Worm (Caenorhabditis elegans): Measurements from ENCODE around the gene H01M10.2.
A peak's percentile ranks its signal among the peaks of the same experiment; 100 is the strongest.

Gene H01M10.2

DNA sequence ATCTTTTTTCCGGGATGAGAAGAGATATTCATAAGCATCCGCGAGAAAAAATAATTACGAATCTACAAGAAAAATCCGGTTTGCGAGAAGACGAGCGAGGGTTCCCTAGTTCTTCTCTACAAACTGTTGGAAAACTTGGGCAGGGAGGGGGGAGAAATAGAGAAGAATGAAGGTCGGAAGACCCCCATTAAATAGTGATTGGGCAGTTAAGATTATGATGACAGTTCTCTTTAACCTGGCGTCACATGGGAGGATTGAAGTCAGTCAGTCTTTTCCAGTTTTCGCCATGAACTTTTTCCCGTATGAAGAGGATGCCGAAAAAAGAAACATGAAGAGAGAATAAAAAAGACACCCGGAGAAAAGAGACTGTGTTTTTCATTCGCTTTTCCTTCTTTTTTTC, 5.2 kb upstream of the H01M10.2 start:
- TF ChIP-seq fkh-2 (tag; optimal IDR thresholded peaks at IDR 0.05) (no peak), pqm-1 (tag; optimal IDR thresholded peaks at IDR 0.05) (no peak), pha-4 (tag; optimal IDR thresholded peaks at IDR 0.05) (no peak), R02D3.7 (tag; optimal IDR thresholded peaks at IDR 0.05) (no peak), lsy-12 (tag; optimal IDR thresholded peaks at IDR 0.05) (peak; percentile 15), lin-39 (tag; optimal IDR thresholded peaks at IDR 0.05) (no peak), ztf-11 (tag; optimal IDR thresholded peaks at IDR 0.05) (no peak), snpc-4 (tag; optimal IDR thresholded peaks at IDR 0.05) (no peak), aly-2 (tag; optimal IDR thresholded peaks at IDR 0.05) (no peak), nhr-25 (tag; optimal IDR thresholded peaks at IDR 0.05) (peak; percentile 86), eor-1 (tag; optimal IDR thresholded peaks at IDR 0.05) (no peak), tbx-2 (tag; optimal IDR thresholded peaks at IDR 0.05) (peak; percentile 15), daf-12 (tag; optimal IDR thresholded peaks at IDR 0.05) (no peak), lin-15B (tag; optimal IDR thresholded peaks at IDR 0.05) (no peak), nhr-28 (tag; optimal IDR thresholded peaks at IDR 0.05) (no peak), nhr-67 (tag; optimal IDR thresholded peaks at IDR 0.05) (no peak), egl-5 (tag; optimal IDR thresholded peaks at IDR 0.05) (peak; percentile 76), zag-1 (tag; optimal IDR thresholded peaks at IDR 0.05) (no peak), ceh-16 (tag; optimal IDR thresholded peaks at IDR 0.05) (no peak), nhr-12 (tag; optimal IDR thresholded peaks at IDR 0.05) (no peak), elt-2 (tag; optimal IDR thresholded peaks at IDR 0.05) (no peak), ZK546.5 (tag; optimal IDR thresholded peaks at IDR 0.05) (no peak), nhr-23 (tag; optimal IDR thresholded peaks at IDR 0.05) (peak; percentile 89), unc-39 (tag; optimal IDR thresholded peaks at IDR 0.05) (no peak), mdl-1 (tag; optimal IDR thresholded peaks at IDR 0.05) (peak; percentile 1), nhr-76 (tag; optimal IDR thresholded peaks at IDR 0.05) (no peak), skn-1 (tag; optimal IDR thresholded peaks at IDR 0.05) (no peak), unc-62 (GFP tag; optimal IDR thresholded peaks at IDR 0.05) (no peak), egl-27 (tag; optimal IDR thresholded peaks at IDR 0.05) (no peak), ztf-4 (tag; optimal IDR thresholded peaks at IDR 0.05) (no peak), nhr-237 (tag; optimal IDR thresholded peaks at IDR 0.05) (no peak), hmg-11 (tag; optimal IDR thresholded peaks at IDR 0.05) (no peak), ceh-9 (tag; optimal IDR thresholded peaks at IDR 0.05) (no peak), fkh-10 (GFP tag; optimal IDR thresholded peaks at IDR 0.05) (no peak), ama-1 (optimal IDR thresholded peaks at IDR 0.05) (peak; percentile 67), jun-1 (tag; optimal IDR thresholded peaks at IDR 0.05) (peak; percentile 13), ceh-82 (tag; optimal IDR thresholded peaks at IDR 0.05) (no peak), nhr-11 (tag; optimal IDR thresholded peaks at IDR 0.05) (no peak), nfya-1 (tag; optimal IDR thresholded peaks at IDR 0.05; ENCODE audit: insufficient read depth) (peak; percentile 23), sea-2 (GFP tag; optimal IDR thresholded peaks at IDR 0.05) (no peak), elt-3 (tag; optimal IDR thresholded peaks at IDR 0.05) (peak in 1 of 3 experiments; percentile 25), nhr-77 (tag; optimal IDR thresholded peaks at IDR 0.05) (no peak), elt-1 (tag; optimal IDR thresholded peaks at IDR 0.05) (no peak), fos-1 (tag; optimal IDR thresholded peaks at IDR 0.05) (no peak), ceh-28 (tag; optimal IDR thresholded peaks at IDR 0.05) (no peak), nhr-43 (tag; optimal IDR thresholded peaks at IDR 0.05; ENCODE audit: poor library complexity, severe bottlenecking) (peak; percentile 71)

DNA sequence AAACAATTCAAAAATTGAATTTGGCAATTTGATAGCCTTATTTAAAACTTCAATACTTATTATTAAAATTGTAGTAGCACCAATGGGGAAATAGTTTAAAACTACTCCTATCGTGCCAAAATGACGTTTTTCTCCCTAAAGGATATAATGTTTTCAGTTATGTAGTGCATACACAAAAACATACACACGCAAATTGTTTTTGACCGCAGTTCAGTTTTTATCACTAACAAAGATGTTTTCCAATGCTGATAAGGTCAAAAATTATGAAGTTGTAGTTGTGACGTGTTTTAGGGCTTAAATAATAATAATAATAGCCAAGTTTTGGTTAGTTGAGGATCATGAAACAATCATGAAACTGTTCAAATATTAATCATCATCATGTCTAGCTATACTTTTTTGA, 4.5 kb upstream of the H01M10.2 start:
- TF ChIP-seq elt-2 (tag; optimal IDR thresholded peaks at IDR 0.05) (peak; percentile 18), fos-1 (tag; optimal IDR thresholded peaks at IDR 0.05) (no peak)
